Fruit fly (Drosophila melanogaster) whole organism, embryonic: Measurements from ENCODE around the gene Naxd.

Experiments used
- BEAF-32 ChIP-seq: fragments of 200-800 bp; sonication (Bioruptor generic); optimal IDR thresholded peaks from 3 replicates; lab custom pipeline; 2017; ENCODE audit warnings: missing biosample characterization, missing genetic modification characterization, mild to moderate bottlenecking, moderate library complexity, missing genetic modification reagents
- Bdp1 ChIP-seq: fragments of 200-800 bp; sonication (Bioruptor generic); optimal IDR thresholded peaks from 3 replicates; lab custom pipeline; 2016; ENCODE audit warnings: missing biosample characterization, missing genetic modification characterization
- CG12071 ChIP-seq: fragments of 200-800 bp; sonication (Bioruptor generic); optimal IDR thresholded peaks from 3 replicates; lab custom pipeline; 2018; ENCODE audit warnings: missing biosample characterization, mild to moderate bottlenecking, missing genetic modification characterization
- CG12391 ChIP-seq: fragments of 200-800 bp; sonication (Bioruptor generic); optimal IDR thresholded peaks from 3 replicates; lab custom pipeline; 2018; ENCODE audit warnings: missing biosample characterization, mild to moderate bottlenecking, missing genetic modification characterization, moderate library complexity
- CG12744 ChIP-seq: fragments of 200-800 bp; sonication (Bioruptor generic); optimal IDR thresholded peaks from 2 replicates; lab custom pipeline; 2016; ENCODE audit warnings: missing biosample characterization, missing genetic modification characterization
- CG15269 ChIP-seq: fragments of 200-800 bp; sonication (Bioruptor generic); optimal IDR thresholded peaks from 2 replicates; lab custom pipeline; 2018; ENCODE audit warnings: missing biosample characterization, mild to moderate bottlenecking, missing genetic modification characterization, moderate library complexity
- CG17829 ChIP-seq: fragments of 200-800 bp; optimal IDR thresholded peaks from 2 replicates; lab custom pipeline; 2019; ENCODE audit warnings: missing biosample characterization, mild to moderate bottlenecking, missing genetic modification characterization, moderate library complexity
- CG18476 ChIP-seq: fragments of 200-800 bp; sonication (Bioruptor generic); optimal IDR thresholded peaks from 2 replicates; lab custom pipeline; 2016; ENCODE audit warnings: missing biosample characterization, mild to moderate bottlenecking, missing genetic modification characterization
- CG2199 ChIP-seq: fragments of 200-800 bp; sonication (Bioruptor generic); IDR thresholded peaks from 3 replicates; pipeline ENCODE4 v1.3.6; 2022; ENCODE audit warnings: missing biosample characterization, missing genetic modification characterization
- CG3838 ChIP-seq: fragments of 200-800 bp; sonication (Bioruptor generic); optimal IDR thresholded peaks from 3 replicates; lab custom pipeline; 2016; ENCODE audit warnings: missing biosample characterization, missing genetic modification characterization
- CG7357 ChIP-seq: fragments of 200-800 bp; sonication (Bioruptor generic); IDR thresholded peaks from 3 replicates; pipeline ENCODE4 v1.3.6; 2022; ENCODE audit warnings: missing biosample characterization, missing genetic modification characterization
- CG8281 ChIP-seq: fragments of 200-800 bp; sonication (Bioruptor generic); optimal IDR thresholded peaks from 2 replicates; lab custom pipeline; 2018; ENCODE audit warnings: missing biosample characterization, mild to moderate bottlenecking, missing genetic modification characterization, moderate library complexity
- CG9932 ChIP-seq: fragments of 200-800 bp; sonication (Bioruptor generic); IDR thresholded peaks from 2 replicates; pipeline ENCODE4 v1.3.6; 2022; ENCODE audit warnings: missing biosample characterization, missing genetic modification characterization
- CTCF ChIP-seq: fragments of 200-800 bp; sonication (Bioruptor generic); optimal IDR thresholded peaks from 2 replicates; lab custom pipeline; 2017; ENCODE audit warnings: missing biosample characterization, mild to moderate bottlenecking, missing genetic modification characterization, moderate library complexity
- Drgx ChIP-seq: fragments of 200-800 bp; sonication (Bioruptor generic); IDR thresholded peaks from 2 replicates; pipeline ENCODE4 v1.3.6; 2022; ENCODE audit warnings: missing biosample characterization, missing genetic modification characterization
- ERR ChIP-seq: fragments of 200-800 bp; sonication (Bioruptor generic); optimal IDR thresholded peaks from 2 replicates; lab custom pipeline; 2016; ENCODE audit warnings: missing biosample characterization, missing genetic modification characterization
- Fer3 ChIP-seq: fragments of 200-800 bp; sonication (Bioruptor generic); optimal IDR thresholded peaks from 2 replicates; lab custom pipeline; 2018; ENCODE audit warnings: missing biosample characterization, mild to moderate bottlenecking, missing genetic modification characterization, moderate library complexity
- Gug ChIP-seq: fragments of 200-800 bp; sonication (Bioruptor generic); IDR thresholded peaks from 4 replicates; pipeline ENCODE4 v1.3.6; 2022; ENCODE audit warnings: missing biosample characterization, missing genetic modification characterization
- H2.0 ChIP-seq: fragments of 200-800 bp; sonication (Bioruptor generic); IDR thresholded peaks from 2 replicates; pipeline ENCODE4 v1.3.6; 2022; ENCODE audit warnings: missing biosample characterization, missing genetic modification characterization
- Hey ChIP-seq: fragments of 200-800 bp; sonication (Bioruptor generic); optimal IDR thresholded peaks from 3 replicates; lab custom pipeline; 2018; ENCODE audit warnings: missing biosample characterization, mild to moderate bottlenecking, missing genetic modification characterization
- HmgZ ChIP-seq: fragments of 200-800 bp; sonication (Bioruptor generic); optimal IDR thresholded peaks from 2 replicates; lab custom pipeline; 2018; ENCODE audit warnings: missing biosample characterization, mild to moderate bottlenecking, missing genetic modification characterization
- MESR4 ChIP-seq: fragments of 200-800 bp; sonication (Bioruptor generic); optimal IDR thresholded peaks from 2 replicates; lab custom pipeline; 2018; ENCODE audit warnings: missing biosample characterization, mild to moderate bottlenecking, missing genetic modification characterization, moderate library complexity
- MTF-1 ChIP-seq: fragments of 200-800 bp; sonication (Bioruptor generic); optimal IDR thresholded peaks from 2 replicates; lab custom pipeline; 2018; ENCODE audit warnings: missing biosample characterization, mild to moderate bottlenecking, missing genetic modification characterization, borderline replicate concordance
- Mad ChIP-seq: fragments of 200-800 bp; sonication (Bioruptor generic); optimal IDR thresholded peaks from 2 replicates; lab custom pipeline; 2016; ENCODE audit warnings: missing biosample characterization, missing genetic modification characterization
- Med ChIP-seq: fragments of 200-800 bp; sonication (Bioruptor generic); peaks from one replicate; lab custom pipeline; 2016; ENCODE audit warnings: missing biosample characterization, missing genetic modification characterization, mild to moderate bottlenecking, inconsistent platforms, moderate library complexity
- Mrtf ChIP-seq: fragments of 200-800 bp; sonication (Bioruptor generic); IDR thresholded peaks from 3 replicates; pipeline ENCODE4 v1.3.6; 2022; ENCODE audit warnings: missing biosample characterization, missing genetic modification characterization
- ac ChIP-seq: fragments of 200-800 bp; sonication (Bioruptor generic); optimal IDR thresholded peaks from 3 replicates; lab custom pipeline; 2017; ENCODE audit warnings: missing biosample characterization, mild to moderate bottlenecking, missing genetic modification characterization
- az2 ChIP-seq: fragments of 200-800 bp; sonication (Bioruptor generic); optimal IDR thresholded peaks from 3 replicates; lab custom pipeline; 2016; ENCODE audit warnings: missing biosample characterization, missing genetic modification characterization
- cato ChIP-seq: fragments of 200-800 bp; sonication (Bioruptor generic); optimal IDR thresholded peaks from 2 replicates; lab custom pipeline; 2016; ENCODE audit warnings: missing biosample characterization, missing genetic modification characterization, borderline replicate concordance
- chif ChIP-seq, 2 experiments: fragments of 200-800 bp; sonication (Bioruptor generic); optimal IDR thresholded peaks; 3 replicates each; lab custom pipeline; 2016; ENCODE audit warnings: missing biosample characterization in 2 of 2, missing genetic modification characterization in 2 of 2
- ci ChIP-seq: fragments of 200-800 bp; sonication (Bioruptor generic); IDR thresholded peaks from 3 replicates; pipeline ENCODE4 v1.3.6; 2022; ENCODE audit warnings: missing biosample characterization, missing genetic modification characterization
- crc ChIP-seq: fragments of 200-800 bp; sonication (Bioruptor generic); optimal IDR thresholded peaks from 2 replicates; lab custom pipeline; 2016; ENCODE audit warnings: missing biosample characterization, missing genetic modification characterization
- cwo ChIP-seq: fragments of 200-800 bp; sonication (Bioruptor generic); optimal IDR thresholded peaks from 3 replicates; lab custom pipeline; 2017; ENCODE audit warnings: missing biosample characterization, missing genetic modification characterization, mild to moderate bottlenecking, moderate library complexity, missing genetic modification reagents
- dati ChIP-seq: fragments of 200-800 bp; sonication (Bioruptor generic); IDR thresholded peaks from 2 replicates; pipeline ENCODE4 v1.3.6; 2022; ENCODE audit warnings: missing biosample characterization, missing genetic modification characterization
- disco-r ChIP-seq: fragments of 200-800 bp; sonication (Bioruptor generic); optimal IDR thresholded peaks from 2 replicates; lab custom pipeline; 2016; ENCODE audit warnings: missing biosample characterization, missing genetic modification characterization
- ewg ChIP-seq: fragments of 200-800 bp; sonication (Bioruptor generic); optimal IDR thresholded peaks from 3 replicates; lab custom pipeline; 2017; ENCODE audit warnings: mild to moderate bottlenecking, missing biosample characterization, missing genetic modification reagents, missing genetic modification characterization
- fd3F ChIP-seq: fragments of 200-800 bp; sonication (Bioruptor generic); optimal IDR thresholded peaks from 2 replicates; lab custom pipeline; 2018; ENCODE audit warnings: missing biosample characterization, mild to moderate bottlenecking, missing genetic modification characterization, moderate library complexity
- grau ChIP-seq: fragments of 200-800 bp; optimal IDR thresholded peaks from 3 replicates; lab custom pipeline; 2019; ENCODE audit warnings: missing biosample characterization, mild to moderate bottlenecking, missing genetic modification characterization, moderate library complexity
- hth ChIP-seq: fragments of >200 bp; optimal IDR thresholded peaks from 2 replicates; lab custom pipeline; 2017; ENCODE audit warnings: inconsistent platforms
- lbe ChIP-seq: fragments of 200-800 bp; sonication (Bioruptor generic); optimal IDR thresholded peaks from 2 replicates; lab custom pipeline; 2016; ENCODE audit warnings: missing biosample characterization, mild to moderate bottlenecking, missing genetic modification characterization
- lilli ChIP-seq: fragments of 200-800 bp; sonication (Bioruptor generic); optimal IDR thresholded peaks from 3 replicates; lab custom pipeline; 2016; ENCODE audit warnings: missing biosample characterization, missing genetic modification characterization
- nerfin-1 ChIP-seq: fragments of 200-800 bp; sonication (Bioruptor generic); optimal IDR thresholded peaks from 3 replicates; lab custom pipeline; 2019; ENCODE audit warnings: missing biosample characterization, mild to moderate bottlenecking, missing genetic modification characterization, moderate library complexity
- nom ChIP-seq: fragments of 200-800 bp; sonication (Bioruptor generic); optimal IDR thresholded peaks from 2 replicates; lab custom pipeline; 2017; ENCODE audit warnings: missing biosample characterization, missing genetic modification characterization, mild to moderate bottlenecking, moderate library complexity, missing genetic modification reagents
- repo ChIP-seq: fragments of 200-800 bp; sonication (Bioruptor generic); optimal IDR thresholded peaks from 2 replicates; lab custom pipeline; 2016; ENCODE audit warnings: missing biosample characterization, missing genetic modification characterization
- sens ChIP-seq: fragments of 200-800 bp; sonication (Bioruptor generic); peaks from one replicate; lab custom pipeline; 2016; ENCODE audit warnings: missing biosample characterization, missing genetic modification characterization
- tin ChIP-seq: fragments of 200-800 bp; sonication (Bioruptor generic); optimal IDR thresholded peaks from 3 replicates; lab custom pipeline; 2016; ENCODE audit warnings: missing biosample characterization, missing genetic modification characterization
- trh ChIP-seq: fragments of 200-800 bp; sonication (Bioruptor generic); optimal IDR thresholded peaks from 2 replicates; lab custom pipeline; 2016; ENCODE audit warnings: missing biosample characterization, missing genetic modification characterization
- vvl ChIP-seq: fragments of 200-800 bp; sonication (Bioruptor generic); IDR thresholded peaks from 2 replicates; pipeline ENCODE4 v1.3.6; 2022; ENCODE audit warnings: missing biosample characterization, missing genetic modification characterization

The Naxd gene

dm6 chr3L:19078444-19078843 lies 19.1 kb downstream of the Naxd start (continued):
- TF ChIP-seq Hey (tag; lab: Kevin White, UChicago) (no peak), Fer3 (tag; lab: Kevin White, UChicago) (no peak), fd3F (GFP tag; lab: Kevin White, UChicago) (no peak), trh (GFP tag; lab: Kevin White, UChicago) (no peak), lbe (GFP tag; lab: Kevin White, UChicago) (peak; percentile 10)

- TF ChIP-seq CG15269 (tag; lab: Kevin White, UChicago) (peak; percentile 0), crc (GFP tag; lab: Kevin White, UChicago) (no peak), CG8281 (tag; lab: Kevin White, UChicago) (peak; percentile 93), sens (GFP tag; lab: Kevin White, UChicago) (peak; percentile 22)
Measured at dm6 chr3L:19075976-19076375, 21.5 kb downstream of the Naxd start.

- TF ChIP-seq chif (GFP tag; optimal IDR thresholded peaks at IDR 0.05; lab: Kevin White, UChicago) = no peak
- 0 out of 3 replicates have a peak, but pooled peaks have one; percentile 14 for TF ChIP-seq ci (GFP tag; lab: Robert Waterston, UW)
- no peak for TF ChIP-seq MTF-1 (GFP tag; lab: Kevin White, UChicago)
- TF ChIP-seq H2.0 (GFP tag; lab: Robert Waterston, UW) = no peak
- TF ChIP-seq grau (tag; lab: Kevin White, UChicago) = peak; percentile 27
- TF ChIP-seq disco-r (GFP tag; lab: Kevin White, UChicago) = no peak
- no peak for TF ChIP-seq cwo (GFP tag; lab: Kevin White, UChicago)
- no peak for TF ChIP-seq vvl (GFP tag; lab: Robert Waterston, UW)
- no peak for TF ChIP-seq tin (GFP tag; lab: Kevin White, UChicago)
- TF ChIP-seq ac (GFP tag; lab: Kevin White, UChicago) = no peak
- TF ChIP-seq az2 (GFP tag; lab: Kevin White, UChicago) = no peak
- TF ChIP-seq BEAF-32 (GFP tag; lab: Kevin White, UChicago) = no peak
- no peak for TF ChIP-seq nerfin-1 (tag; lab: Kevin White, UChicago)
- peak; percentile 68 for TF ChIP-seq Med (GFP tag; lab: Kevin White, UChicago)
- 0 out of 2 replicates have a peak, but pooled peaks have one; percentile 33 for TF ChIP-seq dati (GFP tag; lab: Robert Waterston, UW)
- TF ChIP-seq CG12391 (tag; lab: Kevin White, UChicago) = no peak
- TF ChIP-seq CG7357 (GFP tag; lab: Robert Waterston, UW) = no peak
- no peak for TF ChIP-seq lilli (GFP tag; lab: Kevin White, UChicago)
- TF ChIP-seq nom = peak; percentile 5
- 0 out of 3 replicates have a peak, but pooled peaks have one; percentile 13 for TF ChIP-seq CG2199
- TF ChIP-seq cato (GFP tag; lab: Kevin White, UChicago) = no peak
- no peak for TF ChIP-seq HmgZ (tag; lab: Kevin White, UChicago)
- TF ChIP-seq ERR (GFP tag; lab: Kevin White, UChicago) = no peak
- no peak for TF ChIP-seq Mad (GFP tag; lab: Kevin White, UChicago)
- TF ChIP-seq CG9932 (GFP tag; lab: Robert Waterston, UW) = no peak
- TF ChIP-seq CG12744 (GFP tag; lab: Kevin White, UChicago) = no peak
- no peak for TF ChIP-seq hth (lab: Kevin White, UChicago)
- TF ChIP-seq repo = no peak
- no peak for TF ChIP-seq MESR4 (GFP tag; lab: Kevin White, UChicago)
- no peak for TF ChIP-seq CG18476 (GFP tag; lab: Kevin White, UChicago)
- TF ChIP-seq Gug = no peak
- TF ChIP-seq CG12071 (GFP tag; lab: Kevin White, UChicago) = no peak
- 0 out of 2 replicates have a peak, but pooled peaks have one; percentile 6 for TF ChIP-seq Drgx (GFP tag; lab: Robert Waterston, UW)
- no peak for TF ChIP-seq CG3838
- TF ChIP-seq CTCF = no peak
- no peak for TF ChIP-seq ewg (GFP tag; lab: Kevin White, UChicago)
- TF ChIP-seq Bdp1 = no peak
- no peak for TF ChIP-seq CG17829 (tag; lab: Kevin White, UChicago)
- no peak for TF ChIP-seq Mrtf (GFP tag; lab: Robert Waterston, UW)
Measured at dm6 chr3L:19074673-19075402, 22.7 kb downstream of the Naxd start.
